Fruit fly (Drosophila melanogaster) whole organism, prepupa: ENCODE measurements around the gene CG34305.

Experiments
- Blimp-1 ChIP-seq: fragments of 200-800 bp; sonication (Bioruptor generic); optimal IDR thresholded peaks from 3 replicates; lab custom pipeline; 2017; ENCODE audit warnings: missing biosample characterization, missing genetic modification characterization, mild to moderate bottlenecking, moderate library complexity, missing genetic modification reagents
- CG4318 ChIP-seq: fragments of 200-800 bp; sonication (Bioruptor generic); optimal IDR thresholded peaks from 3 replicates; lab custom pipeline; 2017; ENCODE audit warnings: missing biosample characterization, mild to moderate bottlenecking, missing genetic modification characterization
- CG8319 ChIP-seq: fragments of 200-800 bp; sonication (Bioruptor generic); optimal IDR thresholded peaks from 3 replicates; lab custom pipeline; 2016; ENCODE audit warnings: missing biosample characterization, missing genetic modification characterization
- Hr39 ChIP-seq: fragments of 200-800 bp; sonication (Bioruptor generic); optimal IDR thresholded peaks from 2 replicates; lab custom pipeline; 2016; ENCODE audit warnings: missing biosample characterization, missing genetic modification characterization
- OdsH ChIP-seq: fragments of 200-800 bp; sonication (Bioruptor generic); optimal IDR thresholded peaks from 3 replicates; lab custom pipeline; 2016; ENCODE audit warnings: missing biosample characterization, missing genetic modification characterization
- Sox102F ChIP-seq: fragments of 200-800 bp; sonication (Bioruptor generic); optimal IDR thresholded peaks from 2 replicates; lab custom pipeline; 2016; ENCODE audit warnings: missing biosample characterization, mild to moderate bottlenecking, missing genetic modification characterization
- topi ChIP-seq: fragments of 200-800 bp; sonication (Bioruptor generic); optimal IDR thresholded peaks from 3 replicates; lab custom pipeline; 2016; ENCODE audit warnings: missing biosample characterization, missing genetic modification characterization
- vri ChIP-seq: fragments of 200-800 bp; sonication (Bioruptor generic); optimal IDR thresholded peaks from 3 replicates; lab custom pipeline; 2016; ENCODE audit warnings: missing biosample characterization, mild to moderate bottlenecking, missing genetic modification characterization

DNA sequence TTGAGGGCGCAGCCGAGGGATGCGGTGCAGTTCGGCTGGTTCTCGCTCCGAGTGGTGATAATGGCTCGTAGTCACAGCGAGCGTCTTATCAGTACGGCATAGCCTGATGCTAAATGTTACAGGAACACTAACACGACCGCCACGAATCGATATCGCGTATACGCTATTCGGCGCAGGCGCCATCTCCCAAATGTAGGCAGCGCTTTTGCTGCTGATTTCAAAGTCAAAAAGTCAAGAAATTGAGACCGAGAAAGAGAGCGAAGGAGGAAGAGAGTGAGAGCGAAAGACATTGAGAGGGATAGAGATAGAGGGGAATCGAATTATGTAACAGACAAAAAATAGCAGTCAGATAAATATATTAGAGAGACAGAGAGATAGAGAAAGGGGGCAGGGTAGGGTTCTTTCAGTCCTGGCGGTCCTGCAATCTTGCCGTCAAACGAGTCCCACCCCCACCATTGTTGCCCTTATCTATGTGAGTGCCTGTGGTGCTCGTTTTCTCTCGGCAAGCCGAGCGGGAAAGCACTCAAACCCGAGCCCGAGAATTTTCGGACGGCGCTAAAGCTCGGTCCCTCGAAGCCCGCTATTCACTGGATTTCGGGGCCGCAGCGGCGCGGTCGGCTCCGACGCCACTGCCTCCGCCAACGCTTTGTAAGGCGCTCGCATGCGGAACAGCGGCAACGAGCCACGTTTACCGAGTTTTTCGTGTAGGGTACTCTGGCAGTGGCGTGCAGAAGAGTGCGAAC lies 38.3 kb upstream of the CG34305 start:
- TF ChIP-seq OdsH (GFP tag; lab: Kevin White, UChicago): no peak
- TF ChIP-seq Sox102F: no peak
- TF ChIP-seq topi (GFP tag; lab: Kevin White, UChicago): no peak
- no peak for TF ChIP-seq Hr39 (GFP tag; lab: Kevin White, UChicago)
- TF ChIP-seq CG4318 (GFP tag; lab: Kevin White, UChicago): no peak
- TF ChIP-seq CG8319 (GFP tag; lab: Kevin White, UChicago): no peak
- TF ChIP-seq vri (GFP tag; lab: Kevin White, UChicago): peak; percentile 21
- TF ChIP-seq Blimp-1 (GFP tag; lab: Kevin White, UChicago): no peak
